Fruit fly (Drosophila melanogaster) whole organism, embryonic: ENCODE data around the gene CG14958.

Source experiments
- CG2678 ChIP-seq: fragments of 200-800 bp; sonication (Bioruptor generic); optimal IDR thresholded peaks from 3 replicates; lab custom pipeline; 2019; ENCODE audit warnings: missing biosample characterization, mild to moderate bottlenecking, missing genetic modification characterization, moderate library complexity
- gem ChIP-seq: fragments of 200-800 bp; sonication (Bioruptor generic); optimal IDR thresholded peaks from 2 replicates; lab custom pipeline; 2019; ENCODE audit warnings: missing biosample characterization, mild to moderate bottlenecking, missing genetic modification characterization, moderate library complexity
- gt ChIP-seq: fragments of 200-800 bp; sonication (Bioruptor generic); IDR thresholded peaks from 2 replicates; pipeline ENCODE4 v1.3.6; 2022; ENCODE audit warnings: missing biosample characterization, missing genetic modification characterization
- ham ChIP-seq: fragments of 200-800 bp; sonication (Bioruptor generic); IDR thresholded peaks from 2 replicates; pipeline ENCODE4 v1.3.6; 2022; ENCODE audit warnings: missing biosample characterization, missing genetic modification characterization
- nau ChIP-seq: fragments of 200-800 bp; sonication (Bioruptor generic); optimal IDR thresholded peaks from 3 replicates; lab custom pipeline; 2017; ENCODE audit warnings: missing biosample characterization, mild to moderate bottlenecking, missing genetic modification characterization, missing genetic modification reagents

DNA sequence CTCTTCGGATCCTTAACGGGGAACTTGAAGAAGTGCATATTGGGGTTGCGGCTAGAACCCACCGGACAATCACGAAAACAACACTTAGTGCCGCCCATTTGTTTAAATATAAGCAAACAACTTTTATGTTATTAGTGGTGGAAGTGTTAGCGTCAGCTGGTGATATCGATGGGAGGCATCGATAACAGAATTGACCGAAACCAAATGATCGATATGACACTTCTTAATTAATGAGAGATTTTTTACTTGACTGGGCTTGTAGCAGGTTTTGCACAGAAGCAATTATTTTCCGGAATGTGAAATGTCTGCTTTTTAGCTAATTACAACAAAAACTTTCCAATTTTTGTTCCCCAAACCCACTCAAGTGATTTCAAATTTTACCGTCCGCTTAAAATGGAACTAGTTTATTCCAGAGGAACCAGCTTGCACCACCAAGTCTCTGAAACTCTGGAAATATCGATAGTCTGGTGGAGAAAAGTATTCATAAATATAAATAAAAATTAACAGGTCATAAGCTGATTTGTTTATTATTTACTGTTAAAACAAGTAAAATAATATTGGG is 2.6 kb downstream of the CG14958 start, which contains the start of gene CG14965:
- no peak for TF ChIP-seq CG2678 (tag; lab: Kevin White, UChicago)
- no peak for TF ChIP-seq nau (GFP tag; lab: Kevin White, UChicago)
- no peak for TF ChIP-seq gem (tag; lab: Kevin White, UChicago)
- TF ChIP-seq ham (GFP tag; lab: Robert Waterston, UW), result no peak
- no peak for TF ChIP-seq gt (GFP tag; lab: Robert Waterston, UW)
